5 fruit fly cellular contexts compared by ENCODE assay signal in genomic region chrX:11685918-11686640, dm6.
TF ChIP-seq lines count a peak whose summit lies in the region.

No protein-coding gene starts in this region.

- peak; percentile 52 for TF ChIP-seq CTCF in whole organism, embryonic (GFP tag; optimal IDR thresholded peaks at IDR 0.05; lab: Kevin White, UChicago)

TF ChIP-seq in whole organism, adult, 20 proteins besides CTCF, POLR2A, EP300 and RAD21 (continues in another document):
- no peak for TF ChIP-seq Clk (GFP tag; optimal IDR thresholded peaks at IDR 0.05; lab: Kevin White, UChicago)
- TF ChIP-seq pad (GFP tag; optimal IDR thresholded peaks at IDR 0.05; lab: Kevin White, UChicago), result peak; percentile 49
- TF ChIP-seq ovo (GFP tag; optimal IDR thresholded peaks at IDR 0.05; lab: Kevin White, UChicago), result peak; percentile 68
- TF ChIP-seq CG7101 (tag; optimal IDR thresholded peaks at IDR 0.05; lab: Kevin White, UChicago), result peak; percentile 29
- TF ChIP-seq bab1 (GFP tag; optimal IDR thresholded peaks at IDR 0.05; lab: Kevin White, UChicago), result peak; percentile 33
- no peak for TF ChIP-seq CG5204 (GFP tag; optimal IDR thresholded peaks at IDR 0.05; lab: Kevin White, UChicago)
- TF ChIP-seq CG14711 (tag; optimal IDR thresholded peaks at IDR 0.05; lab: Kevin White, UChicago), result peak; percentile 16
- TF ChIP-seq Mnt (GFP tag; optimal IDR thresholded peaks at IDR 0.05; lab: Kevin White, UChicago), result peak; percentile 57
- peak; percentile 12 for TF ChIP-seq CG12768 (GFP tag; optimal IDR thresholded peaks at IDR 0.05; lab: Kevin White, UChicago)
- TF ChIP-seq CG11617 (GFP tag; optimal IDR thresholded peaks at IDR 0.05; lab: Kevin White, UChicago), result peak; percentile 37
- TF ChIP-seq CG1620 (GFP tag; optimal IDR thresholded peaks at IDR 0.05; lab: Kevin White, UChicago), result no peak
- TF ChIP-seq kay (GFP tag; lab: Kevin White, UChicago; ENCODE audit: borderline replicate concordance), result no peak
- peak; percentile 1 for TF ChIP-seq CG7045 (GFP tag; optimal IDR thresholded peaks at IDR 0.05; lab: Kevin White, UChicago)
- no peak for TF ChIP-seq cnc (optimal IDR thresholded peaks at IDR 0.05; lab: Kevin White, UChicago)
- TF ChIP-seq tj (GFP tag; optimal IDR thresholded peaks at IDR 0.05; lab: Kevin White, UChicago), result peak; percentile 45
- TF ChIP-seq Crg-1 (GFP tag; optimal IDR thresholded peaks at IDR 0.05; lab: Kevin White, UChicago), result peak; percentile 23
- TF ChIP-seq cic (GFP tag; optimal IDR thresholded peaks at IDR 0.05; lab: Kevin White, UChicago), result peak; percentile 61
- no peak for TF ChIP-seq CG33017 (tag; optimal IDR thresholded peaks at IDR 0.05; lab: Kevin White, UChicago)

TF ChIP-seq in whole organism, embryonic, 481 proteins besides CTCF, POLR2A, EP300 and RAD21 (continues in another document):
- TF ChIP-seq eyg (GFP tag; optimal IDR thresholded peaks at IDR 0.05; lab: Kevin White, UChicago), result peak; percentile 51
- TF ChIP-seq mirr (GFP tag; optimal IDR thresholded peaks at IDR 0.05; lab: Kevin White, UChicago), result peak; percentile 84
- peak; percentile 17 for TF ChIP-seq Deaf1 (tag; optimal IDR thresholded peaks at IDR 0.05; lab: Kevin White, UChicago)
- peak; percentile 40 for TF ChIP-seq Nf-YC (tag; optimal IDR thresholded peaks at IDR 0.05; lab: Kevin White, UChicago)
- no peak for TF ChIP-seq bowl (GFP tag; IDR thresholded peaks at IDR 0.05; lab: Robert Waterston, UW)
- TF ChIP-seq Drgx (GFP tag; IDR thresholded peaks at IDR 0.05; lab: Robert Waterston, UW), result peak; percentile 11; the same call in 1 of the 2 replicates
- TF ChIP-seq CG7987 (GFP tag; optimal IDR thresholded peaks at IDR 0.05; lab: Kevin White, UChicago), result peak; percentile 65
- peak; percentile 36; the same call in 1 of the 3 replicates for TF ChIP-seq CG11695 (GFP tag; IDR thresholded peaks at IDR 0.05; lab: Robert Waterston, UW)
- TF ChIP-seq Blimp-1 (GFP tag; optimal IDR thresholded peaks at IDR 0.05; lab: Kevin White, UChicago), result no peak
- TF ChIP-seq CG42726 (GFP tag; IDR thresholded peaks at IDR 0.05; lab: Robert Waterston, UW; ENCODE audit: partially characterized antibody), result no peak
- TF ChIP-seq Med (GFP tag; lab: Kevin White, UChicago), result peak; percentile 90
- peak; percentile 6 for TF ChIP-seq crc (GFP tag; optimal IDR thresholded peaks at IDR 0.05; lab: Kevin White, UChicago)
- peak; percentile 4 for TF ChIP-seq CG12236 (GFP tag; optimal IDR thresholded peaks at IDR 0.05; lab: Kevin White, UChicago)
- peak; percentile 85 for TF ChIP-seq sens (GFP tag; lab: Kevin White, UChicago)
- TF ChIP-seq CG13287 (GFP tag; IDR thresholded peaks at IDR 0.05; lab: Robert Waterston, UW; ENCODE audit: partially characterized antibody), result peak; percentile 35
- TF ChIP-seq CG34224 (GFP tag; IDR thresholded peaks at IDR 0.05; lab: Robert Waterston, UW; ENCODE audit: partially characterized antibody), result peak; percentile 57
- TF ChIP-seq HLHmδ (GFP tag; optimal IDR thresholded peaks at IDR 0.05; lab: Kevin White, UChicago), result peak; percentile 72

TF ChIP-seq in whole organism, prepupa, 60 proteins besides CTCF, POLR2A, EP300 and RAD21 (continues in another document):
- TF ChIP-seq Blimp-1 (GFP tag; optimal IDR thresholded peaks at IDR 0.05; lab: Kevin White, UChicago) (peak; percentile 29), ss (GFP tag; optimal IDR thresholded peaks at IDR 0.05; lab: Kevin White, UChicago) (peak; percentile 64 to 89), Gug (GFP tag; IDR thresholded peaks at IDR 0.05; lab: Robert Waterston, UW) (no peak), OdsH (GFP tag; optimal IDR thresholded peaks at IDR 0.05; lab: Kevin White, UChicago) (peak; percentile 82), CG11294 (GFP tag; IDR thresholded peaks at IDR 0.05; lab: Robert Waterston, UW) (no peak), topi (GFP tag; optimal IDR thresholded peaks at IDR 0.05; lab: Kevin White, UChicago) (peak; percentile 83), CG6276 (GFP tag; optimal IDR thresholded peaks at IDR 0.05; lab: Kevin White, UChicago) (peak; percentile 49), fd59A (GFP tag; optimal IDR thresholded peaks at IDR 0.05; lab: Kevin White, UChicago) (peak; percentile 87), eg (GFP tag; IDR thresholded peaks at IDR 0.05; lab: Robert Waterston, UW) (no peak), CG11762 (GFP tag; optimal IDR thresholded peaks at IDR 0.05; lab: Kevin White, UChicago; ENCODE audit: insufficient read depth) (peak; percentile 56), CG3919 (GFP tag; optimal IDR thresholded peaks at IDR 0.05; lab: Kevin White, UChicago) (peak; percentile 68), Ets96B (tag; optimal IDR thresholded peaks at IDR 0.05; lab: Kevin White, UChicago) (peak; percentile 87), CG7368 (GFP tag; optimal IDR thresholded peaks at IDR 0.05; lab: Kevin White, UChicago) (peak; percentile 68), dsx (GFP tag; optimal IDR thresholded peaks at IDR 0.05; lab: Kevin White, UChicago; ENCODE audit: poor library complexity, severe bottlenecking) (peak; percentile 79), Hr4 (GFP tag; optimal IDR thresholded peaks at IDR 0.05; lab: Kevin White, UChicago) (peak; percentile 22), net (GFP tag; optimal IDR thresholded peaks at IDR 0.05; lab: Kevin White, UChicago) (peak; percentile 59), CG6792 (GFP tag; optimal IDR thresholded peaks at IDR 0.05; lab: Kevin White, UChicago) (peak; percentile 79), CG6163 (GFP tag; IDR thresholded peaks at IDR 0.05; lab: Robert Waterston, UW) (peak; percentile 53; the same call in 1 of the 3 replicates), pdm3 (GFP tag; optimal IDR thresholded peaks at IDR 0.05; lab: Kevin White, UChicago) (peak; percentile 78)

TF ChIP-seq in whole organism, pupa, 21 proteins besides CTCF, POLR2A, EP300 and RAD21:
- TF ChIP-seq CG13204 (GFP tag; optimal IDR thresholded peaks at IDR 0.05; lab: Kevin White, UChicago) (peak; percentile 52), CG8159 (tag; optimal IDR thresholded peaks at IDR 0.05; lab: Kevin White, UChicago) (peak; percentile 89), CG4496 (GFP tag; IDR thresholded peaks at IDR 0.05; lab: Robert Waterston, UW) (no peak), D1 (tag; optimal IDR thresholded peaks at IDR 0.05; lab: Kevin White, UChicago) (peak; percentile 70), EcR (GFP tag; optimal IDR thresholded peaks at IDR 0.05; lab: Kevin White, UChicago) (peak; percentile 93), CG10348 (GFP tag; IDR thresholded peaks at IDR 0.05; lab: Robert Waterston, UW) (no peak), Pif1B (GFP tag; optimal IDR thresholded peaks at IDR 0.05; lab: Kevin White, UChicago) (peak; percentile 38), Pif1A (GFP tag; optimal IDR thresholded peaks at IDR 0.05; lab: Kevin White, UChicago) (peak; percentile 72), Snoo (tag; optimal IDR thresholded peaks at IDR 0.05; lab: Kevin White, UChicago) (peak; percentile 60), CG8301 (tag; optimal IDR thresholded peaks at IDR 0.05; lab: Kevin White, UChicago) (peak; percentile 78), CG34367 (tag; optimal IDR thresholded peaks at IDR 0.05; lab: Kevin White, UChicago) (peak; percentile 85), rn (GFP tag; IDR thresholded peaks at IDR 0.05; lab: Robert Waterston, UW) (no peak), CG15710 (tag; optimal IDR thresholded peaks at IDR 0.05; lab: Kevin White, UChicago) (peak; percentile 91), Ets98B (GFP tag; IDR thresholded peaks at IDR 0.05; lab: Robert Waterston, UW) (peak; percentile 66), CG9948 (tag; optimal IDR thresholded peaks at IDR 0.05; lab: Kevin White, UChicago) (peak; percentile 88), gl (tag; optimal IDR thresholded peaks at IDR 0.05; lab: Kevin White, UChicago) (peak; percentile 51), CG32121 (GFP tag; IDR thresholded peaks at IDR 0.05; lab: Robert Waterston, UW) (peak; percentile 14; the same call in 1 of the 2 replicates), fd96Ca (GFP tag; IDR thresholded peaks at IDR 0.05; lab: Robert Waterston, UW) (no peak), CG12605 (GFP tag; IDR thresholded peaks at IDR 0.05; lab: Robert Waterston, UW) (no peak), CG17806 (tag; optimal IDR thresholded peaks at IDR 0.05; lab: Kevin White, UChicago) (peak; percentile 86), CG14655 (GFP tag; optimal IDR thresholded peaks at IDR 0.05; lab: Kevin White, UChicago) (peak; percentile 87)

TF ChIP-seq in whole organism, wandering third instar larva, 38 proteins besides CTCF, POLR2A, EP300 and RAD21 (continues in another document):
- TF ChIP-seq Hnf4 (GFP tag; optimal IDR thresholded peaks at IDR 0.05; lab: Kevin White, UChicago), result peak; percentile 74
- no peak for TF ChIP-seq Vsx2 (GFP tag; optimal IDR thresholded peaks at IDR 0.05; lab: Kevin White, UChicago; ENCODE audit: partially characterized antibody)
- TF ChIP-seq Abd-B (GFP tag; optimal IDR thresholded peaks at IDR 0.05; lab: Kevin White, UChicago), result no peak
- TF ChIP-seq sv (GFP tag; optimal IDR thresholded peaks at IDR 0.05; lab: Kevin White, UChicago), result no peak
- peak; percentile 77 for TF ChIP-seq dmrt93B (GFP tag; optimal IDR thresholded peaks at IDR 0.05; lab: Kevin White, UChicago)
- TF ChIP-seq foxo (GFP tag; optimal IDR thresholded peaks at IDR 0.05; lab: Kevin White, UChicago), result peak in 1 of 2 experiments; percentile 86
- peak; percentile 82 for TF ChIP-seq fru (GFP tag; optimal IDR thresholded peaks at IDR 0.05; lab: Kevin White, UChicago)
- TF ChIP-seq usp (GFP tag; optimal IDR thresholded peaks at IDR 0.05; lab: Kevin White, UChicago), result no peak
- TF ChIP-seq dsf (GFP tag; optimal IDR thresholded peaks at IDR 0.05; lab: Kevin White, UChicago; ENCODE audit: borderline replicate concordance), result no peak
- TF ChIP-seq GATAd (GFP tag; optimal IDR thresholded peaks at IDR 0.05; lab: Kevin White, UChicago), result no peak
- peak; percentile 83 for TF ChIP-seq Sp1 (GFP tag; optimal IDR thresholded peaks at IDR 0.05; lab: Kevin White, UChicago)
- TF ChIP-seq psq (GFP tag; optimal IDR thresholded peaks at IDR 0.05; lab: Kevin White, UChicago), result peak; percentile 93
- TF ChIP-seq HLH106 (tag; optimal IDR thresholded peaks at IDR 0.05; lab: Kevin White, UChicago), result peak; percentile 74
- peak; percentile 22 for TF ChIP-seq sage (GFP tag; optimal IDR thresholded peaks at IDR 0.05; lab: Kevin White, UChicago)
- peak; percentile 95 for TF ChIP-seq Dif (GFP tag; optimal IDR thresholded peaks at IDR 0.05; lab: Kevin White, UChicago; ENCODE audit: partially characterized antibody)
- TF ChIP-seq OdsH (GFP tag; optimal IDR thresholded peaks at IDR 0.05; lab: Kevin White, UChicago), result peak; percentile 82
- TF ChIP-seq Mio (GFP tag; optimal IDR thresholded peaks at IDR 0.05; lab: Kevin White, UChicago), result no peak
- no peak for TF ChIP-seq Rel (GFP tag; optimal IDR thresholded peaks at IDR 0.05; lab: Kevin White, UChicago)
- TF ChIP-seq Rel (tag; optimal IDR thresholded peaks at IDR 0.05; lab: Kevin White, UChicago), result no peak
- TF ChIP-seq woc (GFP tag; optimal IDR thresholded peaks at IDR 0.05; lab: Kevin White, UChicago), result peak; percentile 78
- peak; percentile 15 for TF ChIP-seq Jra (GFP tag; optimal IDR thresholded peaks at IDR 0.05; lab: Kevin White, UChicago)
- TF ChIP-seq tai (GFP tag; optimal IDR thresholded peaks at IDR 0.05; lab: Kevin White, UChicago), result no peak
- no peak for TF ChIP-seq Hr78 (GFP tag; optimal IDR thresholded peaks at IDR 0.05; lab: Kevin White, UChicago)
- TF ChIP-seq lola (GFP tag; optimal IDR thresholded peaks at IDR 0.05; lab: Kevin White, UChicago), result no peak
